Worm (Caenorhabditis elegans) whole organism, mixed stage, embryonic: ENCODE data around the gene ugt-8.

Experiments used
- ces-1 ChIP-seq: fragments of 150-350 bp; optimal IDR thresholded peaks from 2 replicates; lab custom pipeline; 2014; ENCODE audit warnings: missing biosample characterization, missing genetic modification reagents, missing genetic modification characterization
- drap-1 ChIP-seq: fragments of 200-800 bp; sonication (Bioruptor generic); optimal IDR thresholded peaks from 3 replicates; lab custom pipeline; 2018; ENCODE audit warnings: mild to moderate bottlenecking, missing genetic modification characterization, missing compliant biosample characterization
- elt-3 ChIP-seq: fragments of 150-350 bp; optimal IDR thresholded peaks from 2 replicates; lab custom pipeline; 2014; ENCODE audit warnings: missing biosample characterization, missing genetic modification characterization
- lsy-2 ChIP-seq: fragments of 150-350 bp; optimal IDR thresholded peaks from 2 replicates; lab custom pipeline; 2014; ENCODE audit warnings: missing biosample characterization, missing genetic modification characterization
- nhr-12 ChIP-seq: fragments of 150-350 bp; optimal IDR thresholded peaks from 2 replicates; lab custom pipeline; 2014; ENCODE audit warnings: missing biosample characterization, missing genetic modification characterization
- pha-4 ChIP-seq: fragments of 150-350 bp; optimal IDR thresholded peaks from 2 replicates; lab custom pipeline; 2018; ENCODE audit warnings: missing biosample characterization, missing genetic modification reagents, missing genetic modification characterization
- snpc-4 ChIP-seq: fragments of 150-350 bp; optimal IDR thresholded peaks from 2 replicates; lab custom pipeline; 2014; ENCODE audit warnings: missing biosample characterization, missing genetic modification characterization
- unc-62 ChIP-seq: fragments of 150-350 bp; optimal IDR thresholded peaks from 2 replicates; lab custom pipeline; 2014; ENCODE audit warnings: missing biosample characterization, missing genetic modification reagents, missing genetic modification characterization

DNA sequence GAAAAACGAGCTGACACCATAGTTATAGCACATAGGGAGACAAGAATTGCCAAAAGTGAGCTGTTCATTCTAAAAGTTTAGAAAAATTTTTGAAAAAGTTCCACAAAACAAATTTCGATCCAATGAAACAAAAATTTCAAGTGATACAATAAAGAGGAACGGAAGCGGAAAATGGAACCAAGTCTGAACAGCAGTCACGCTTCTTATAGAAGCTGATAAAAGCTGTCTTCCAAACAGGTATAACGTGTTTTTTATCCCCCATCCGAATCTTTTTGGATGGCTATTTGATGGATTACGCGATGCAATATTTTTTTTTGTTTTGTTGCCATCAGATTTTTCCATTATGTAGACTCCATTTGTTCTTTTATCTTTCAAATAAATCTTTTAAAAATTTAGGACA lies 8.6 kb downstream of the ugt-8 start, which contains the start of gene H23N18.5:
- TF ChIP-seq snpc-4 (tag; lab: Kevin White, UChicago), result no peak
- no peak for TF ChIP-seq lsy-2 (tag; lab: Kevin White, UChicago)
- no peak for TF ChIP-seq elt-3 (tag; lab: Kevin White, UChicago)
- no peak for TF ChIP-seq pha-4
- no peak for TF ChIP-seq unc-62
- TF ChIP-seq ces-1 (GFP tag; lab: Kevin White, UChicago), result no peak
- no peak for TF ChIP-seq nhr-12
- no peak for TF ChIP-seq drap-1 (GFP tag; lab: Kevin White, UChicago)
